Worm (Caenorhabditis elegans): Measurements from ENCODE around the gene thoc-2.

DNA sequence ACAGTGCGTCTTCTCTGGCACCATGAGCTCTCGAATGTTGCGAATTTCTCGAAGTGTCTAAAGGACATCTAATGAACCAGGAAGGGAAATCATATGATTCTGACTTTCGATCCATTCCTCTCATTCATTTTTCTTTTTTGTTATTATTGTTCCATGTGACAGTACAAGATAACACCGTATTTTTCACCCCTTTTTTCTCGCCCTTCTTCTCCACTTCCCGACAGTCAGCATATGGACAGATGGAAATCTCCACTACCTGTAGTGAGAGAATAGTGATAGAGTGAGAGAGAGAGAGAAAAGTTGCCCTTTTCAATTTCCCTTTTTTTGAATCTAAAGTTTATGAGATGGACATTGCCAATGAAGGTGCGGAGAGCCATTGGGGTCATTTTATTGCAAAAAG lies 7.0 kb upstream of the thoc-2 start:
- peak; percentile 16 for TF ChIP-seq sma-3 (GFP tag; optimal IDR thresholded peaks at IDR 0.05)
- no peak for TF ChIP-seq zag-1 (tag; optimal IDR thresholded peaks at IDR 0.05)
- TF ChIP-seq fos-1 (tag; optimal IDR thresholded peaks at IDR 0.05): no peak
- no peak for TF ChIP-seq nhr-237 (tag; optimal IDR thresholded peaks at IDR 0.05)
